Fruit fly (Drosophila melanogaster) whole organism, embryonic: ENCODE data around the gene CG32187.
A peak's percentile ranks its signal among the peaks of the same experiment; 100 is the strongest.

Experiments used
- CG12155 ChIP-seq: fragments of 200-800 bp; sonication (Bioruptor generic); optimal IDR thresholded peaks from 3 replicates; lab custom pipeline; 2016; ENCODE audit warnings: missing biosample characterization, missing genetic modification characterization
- CG12659 ChIP-seq: fragments of 200-800 bp; sonication (Bioruptor generic); optimal IDR thresholded peaks from 3 replicates; lab custom pipeline; 2017; ENCODE audit warnings: mild to moderate bottlenecking, missing biosample characterization, missing genetic modification reagents, missing genetic modification characterization
- CG12769 ChIP-seq: fragments of 200-800 bp; sonication (Bioruptor generic); optimal IDR thresholded peaks from 2 replicates; lab custom pipeline; 2019; ENCODE audit warnings: missing biosample characterization, mild to moderate bottlenecking, missing genetic modification characterization, moderate library complexity
- CG13287 ChIP-seq: fragments of 200-800 bp; sonication (Bioruptor generic); IDR thresholded peaks from 2 replicates; pipeline ENCODE4 v1.3.6; 2022; ENCODE audit warnings: missing biosample characterization, missing genetic modification characterization; ENCODE audit not compliant: partially characterized antibody
- CG13424 ChIP-seq: fragments of 200-800 bp; sonication (Bioruptor generic); optimal IDR thresholded peaks from 2 replicates; lab custom pipeline; 2019; ENCODE audit warnings: missing biosample characterization, mild to moderate bottlenecking, missing genetic modification characterization, moderate library complexity
- CG13624 ChIP-seq: fragments of 200-800 bp; sonication (Bioruptor generic); optimal IDR thresholded peaks from 2 replicates; lab custom pipeline; 2016; ENCODE audit warnings: missing biosample characterization, missing genetic modification characterization
- CG14014 ChIP-seq: fragments of 200-800 bp; sonication (Bioruptor generic); IDR thresholded peaks from 2 replicates; pipeline ENCODE4 v1.3.6; 2022; ENCODE audit warnings: missing biosample characterization, missing genetic modification characterization
- CG1602 ChIP-seq: fragments of 200-800 bp; sonication (Bioruptor generic); optimal IDR thresholded peaks from 3 replicates; lab custom pipeline; 2016; ENCODE audit warnings: missing biosample characterization, missing genetic modification characterization
- CG1647 ChIP-seq: fragments of 200-800 bp; sonication (Bioruptor generic); optimal IDR thresholded peaks from 3 replicates; lab custom pipeline; 2016; ENCODE audit warnings: missing biosample characterization, missing genetic modification characterization
- CG17186 ChIP-seq: fragments of 200-800 bp; sonication (Bioruptor generic); optimal IDR thresholded peaks from 3 replicates; lab custom pipeline; 2017; ENCODE audit warnings: missing biosample characterization, missing genetic modification reagents, missing genetic modification characterization
- CG17359 ChIP-seq: fragments of 200-800 bp; sonication (Bioruptor generic); optimal IDR thresholded peaks from 3 replicates; lab custom pipeline; 2018; ENCODE audit warnings: missing biosample characterization, mild to moderate bottlenecking, missing genetic modification characterization, moderate library complexity
- CG2120 ChIP-seq: fragments of 200-800 bp; sonication (Bioruptor generic); optimal IDR thresholded peaks from 3 replicates; lab custom pipeline; 2016; ENCODE audit warnings: missing biosample characterization, missing genetic modification characterization
- CG2678 ChIP-seq: fragments of 200-800 bp; sonication (Bioruptor generic); optimal IDR thresholded peaks from 3 replicates; lab custom pipeline; 2019; ENCODE audit warnings: missing biosample characterization, mild to moderate bottlenecking, missing genetic modification characterization, moderate library complexity
- CG30431 ChIP-seq: fragments of 200-800 bp; sonication (Bioruptor generic); optimal IDR thresholded peaks from 2 replicates; lab custom pipeline; 2017; ENCODE audit warnings: missing biosample characterization, missing genetic modification characterization
- CG32532 ChIP-seq: fragments of 200-800 bp; sonication (Bioruptor generic); IDR thresholded peaks from 2 replicates; pipeline ENCODE4 v1.3.6; 2022; ENCODE audit warnings: missing biosample characterization, missing genetic modification characterization
- CG32767 ChIP-seq: fragments of 200-800 bp; sonication (Bioruptor generic); IDR thresholded peaks from 2 replicates; pipeline ENCODE4 v1.3.6; 2022; ENCODE audit warnings: missing biosample characterization, missing genetic modification characterization
- CG34376 ChIP-seq: fragments of 200-800 bp; sonication (Bioruptor generic); optimal IDR thresholded peaks from 2 replicates; lab custom pipeline; 2018; ENCODE audit warnings: missing biosample characterization, mild to moderate bottlenecking, missing genetic modification characterization
- CG42726 ChIP-seq: fragments of 200-800 bp; sonication (Bioruptor generic); IDR thresholded peaks from 2 replicates; pipeline ENCODE4 v1.3.6; 2022; ENCODE audit warnings: missing biosample characterization, missing genetic modification characterization; ENCODE audit not compliant: partially characterized antibody
- CG6791 ChIP-seq: fragments of 200-800 bp; sonication (Bioruptor generic); IDR thresholded peaks from 3 replicates; pipeline ENCODE4 v1.3.6; 2022; ENCODE audit warnings: missing biosample characterization, missing genetic modification characterization; ENCODE audit not compliant: partially characterized antibody
- CHES-1-like ChIP-seq: fragments of 200-800 bp; sonication (Bioruptor generic); optimal IDR thresholded peaks from 2 replicates; lab custom pipeline; 2016; ENCODE audit warnings: missing biosample characterization, missing genetic modification characterization
- CoRest ChIP-seq: fragments of 200-800 bp; sonication (Bioruptor generic); optimal IDR thresholded peaks from 3 replicates; lab custom pipeline; 2018; ENCODE audit warnings: missing biosample characterization, mild to moderate bottlenecking, missing genetic modification characterization, moderate library complexity
- CrebB ChIP-seq: fragments of 200-800 bp; sonication (Bioruptor generic); optimal IDR thresholded peaks from 3 replicates; lab custom pipeline; 2018; ENCODE audit warnings: missing biosample characterization, mild to moderate bottlenecking, missing genetic modification characterization
- Deaf1 ChIP-seq: fragments of 200-800 bp; optimal IDR thresholded peaks from 3 replicates; lab custom pipeline; 2019; ENCODE audit warnings: missing biosample characterization, mild to moderate bottlenecking, missing genetic modification characterization, moderate library complexity
- Fer2 ChIP-seq: fragments of 200-800 bp; sonication (Bioruptor generic); optimal IDR thresholded peaks from 2 replicates; lab custom pipeline; 2018; ENCODE audit warnings: missing biosample characterization, mild to moderate bottlenecking, missing genetic modification characterization, moderate library complexity
- HmgZ ChIP-seq: fragments of 200-800 bp; sonication (Bioruptor generic); optimal IDR thresholded peaks from 2 replicates; lab custom pipeline; 2018; ENCODE audit warnings: missing biosample characterization, mild to moderate bottlenecking, missing genetic modification characterization
- Hr51 ChIP-seq, 2 experiments: fragments of 200-800 bp; sonication (Bioruptor generic); optimal IDR thresholded peaks; 2 replicates in 1 of 2; 3 replicates in 1 of 2; lab custom pipeline; 2016 to 2018; ENCODE audit warnings: missing biosample characterization in 2 of 2, missing genetic modification characterization in 2 of 2, mild to moderate bottlenecking in 1 of 2, moderate library complexity in 1 of 2
- MESR4 ChIP-seq: fragments of 200-800 bp; sonication (Bioruptor generic); optimal IDR thresholded peaks from 2 replicates; lab custom pipeline; 2018; ENCODE audit warnings: missing biosample characterization, mild to moderate bottlenecking, missing genetic modification characterization, moderate library complexity
- MTF-1 ChIP-seq: fragments of 200-800 bp; sonication (Bioruptor generic); optimal IDR thresholded peaks from 2 replicates; lab custom pipeline; 2018; ENCODE audit warnings: missing biosample characterization, mild to moderate bottlenecking, missing genetic modification characterization, borderline replicate concordance
- Myb ChIP-seq: fragments of 200-800 bp; sonication (Bioruptor generic); optimal IDR thresholded peaks from 2 replicates; lab custom pipeline; 2016; ENCODE audit warnings: missing biosample characterization, missing genetic modification characterization
- Pdp1 ChIP-seq, 2 experiments: fragments of 200-800 bp; sonication (Bioruptor generic); optimal IDR thresholded peaks; 3 replicates each; lab custom pipeline; 2016; ENCODE audit warnings: missing biosample characterization in 2 of 2, missing genetic modification characterization in 2 of 2, mild to moderate bottlenecking in 1 of 2, moderate library complexity in 1 of 2
- Sox100B ChIP-seq: fragments of 200-800 bp; sonication (Bioruptor generic); optimal IDR thresholded peaks from 3 replicates; lab custom pipeline; 2018; ENCODE audit warnings: missing biosample characterization, mild to moderate bottlenecking, missing genetic modification characterization
- Xbp1 ChIP-seq: fragments of 200-800 bp; sonication (Bioruptor generic); optimal IDR thresholded peaks from 3 replicates; lab custom pipeline; 2016; ENCODE audit warnings: missing biosample characterization, mild to moderate bottlenecking, missing genetic modification characterization
- bcd ChIP-seq: fragments of 200-800 bp; sonication (Bioruptor generic); optimal IDR thresholded peaks from 2 replicates; lab custom pipeline; 2017; ENCODE audit warnings: missing biosample characterization, mild to moderate bottlenecking, missing genetic modification characterization
- crp ChIP-seq, 2 experiments: fragments of 200-800 bp; sonication (Bioruptor generic); optimal IDR thresholded peaks; 2 replicates in 1 of 2; 3 replicates in 1 of 2; lab custom pipeline; 2017; ENCODE audit warnings: missing biosample characterization in 2 of 2, missing genetic modification characterization in 2 of 2, mild to moderate bottlenecking in 1 of 2, moderate library complexity in 1 of 2
- dpn ChIP-seq, 2 experiments: fragments of 200-800 bp; sonication (Bioruptor generic); optimal IDR thresholded peaks; 3 replicates each; lab custom pipeline; 2016; ENCODE audit warnings: missing biosample characterization in 2 of 2, missing genetic modification characterization in 2 of 2
- exex ChIP-seq: fragments of 200-800 bp; sonication (Bioruptor generic); optimal IDR thresholded peaks from 4 replicates; lab custom pipeline; 2018; ENCODE audit warnings: missing biosample characterization, mild to moderate bottlenecking, missing genetic modification characterization, moderate library complexity
- lab ChIP-seq: fragments of 200-800 bp; sonication (Bioruptor generic); optimal IDR thresholded peaks from 3 replicates; lab custom pipeline; 2017; ENCODE audit warnings: missing biosample characterization, missing genetic modification characterization, mild to moderate bottlenecking, moderate library complexity, missing genetic modification reagents
- lilli ChIP-seq: fragments of 200-800 bp; sonication (Bioruptor generic); optimal IDR thresholded peaks from 3 replicates; lab custom pipeline; 2016; ENCODE audit warnings: missing biosample characterization, missing genetic modification characterization
- lmd ChIP-seq: fragments of 200-800 bp; sonication (Bioruptor generic); IDR thresholded peaks from 2 replicates; pipeline ENCODE4 v1.3.6; 2022; ENCODE audit warnings: missing biosample characterization, missing genetic modification characterization
- mam ChIP-seq: fragments of 200-800 bp; sonication (Bioruptor generic); optimal IDR thresholded peaks from 3 replicates; lab custom pipeline; 2016; ENCODE audit warnings: missing biosample characterization, missing genetic modification characterization
- ranshi ChIP-seq: fragments of 200-800 bp; sonication (Bioruptor generic); IDR thresholded peaks from 2 replicates; pipeline ENCODE4 v1.3.6; 2022; ENCODE audit warnings: missing biosample characterization, missing genetic modification characterization
- row ChIP-seq: fragments of 200-800 bp; sonication (Bioruptor generic); IDR thresholded peaks from 3 replicates; pipeline ENCODE4 v1.3.6; 2022; ENCODE audit warnings: missing biosample characterization, missing genetic modification characterization
- scrt ChIP-seq: fragments of 200-800 bp; sonication (Bioruptor generic); optimal IDR thresholded peaks from 2 replicates; lab custom pipeline; 2018; ENCODE audit warnings: missing biosample characterization, mild to moderate bottlenecking, missing genetic modification characterization, moderate library complexity
- sd ChIP-seq: fragments of 200-800 bp; sonication (Bioruptor generic); optimal IDR thresholded peaks from 3 replicates; lab custom pipeline; 2018; ENCODE audit warnings: missing biosample characterization, mild to moderate bottlenecking, missing genetic modification characterization, moderate library complexity
- sens ChIP-seq: fragments of 200-800 bp; sonication (Bioruptor generic); peaks from one replicate; lab custom pipeline; 2016; ENCODE audit warnings: missing biosample characterization, missing genetic modification characterization
- sug ChIP-seq: fragments of 200-800 bp; optimal IDR thresholded peaks from 2 replicates; lab custom pipeline; 2019; ENCODE audit warnings: missing biosample characterization, mild to moderate bottlenecking, missing genetic modification characterization, moderate library complexity
- zen2 ChIP-seq: fragments of 200-800 bp; sonication (Bioruptor generic); IDR thresholded peaks from 3 replicates; pipeline ENCODE4 v1.3.6; 2022; ENCODE audit warnings: missing biosample characterization, missing genetic modification characterization; ENCODE audit not compliant: partially characterized antibody

The CG32187 gene

dm6 chr3L:17842892-17843703 lies 36.9 kb upstream of the CG32187 start, which contains the start of gene CG5567 (continued):
- TF ChIP-seq MESR4 (GFP tag; lab: Kevin White, UChicago) (peak; percentile 74), CG13624 (GFP tag; lab: Kevin White, UChicago) (peak; percentile 56), exex (tag; lab: Kevin White, UChicago) (peak; percentile 52), dpn (GFP tag; optimal IDR thresholded peaks at IDR 0.05; lab: Kevin White, UChicago) (peak in 1 of 2 experiments; percentile 21), CG2120 (peak; percentile 58), CG1647 (GFP tag; lab: Kevin White, UChicago) (no peak), CG12155 (GFP tag; lab: Kevin White, UChicago) (peak; percentile 14), CG30431 (GFP tag; lab: Kevin White, UChicago) (no peak), row (GFP tag; lab: Robert Waterston, UW) (peak; percentile 87), CG32532 (GFP tag; lab: Robert Waterston, UW) (peak; percentile 34; the same call in 1 of the 2 replicates), Pdp1 (GFP tag; optimal IDR thresholded peaks at IDR 0.05; lab: Kevin White, UChicago) (peak in 1 of 2 experiments; percentile 93), ranshi (GFP tag; lab: Robert Waterston, UW) (peak; percentile 38; the same call in 1 of the 2 replicates), CG32767 (GFP tag; lab: Robert Waterston, UW) (peak; percentile 61; the same call in 1 of the 2 replicates), Sox100B (no peak), Fer2 (no peak), CG34376 (peak; percentile 47), CG17186 (GFP tag; lab: Kevin White, UChicago) (no peak), sug (tag; lab: Kevin White, UChicago) (peak; percentile 36), lmd (GFP tag; lab: Robert Waterston, UW) (peak; percentile 17; the same call in 1 of the 2 replicates), sens (GFP tag; lab: Kevin White, UChicago) (peak; percentile 82), CG1602 (GFP tag; lab: Kevin White, UChicago) (no peak), Myb (GFP tag; lab: Kevin White, UChicago) (no peak), CG12769 (tag; lab: Kevin White, UChicago) (peak; percentile 17), HmgZ (tag; lab: Kevin White, UChicago) (peak; percentile 22), CG12659 (GFP tag; lab: Kevin White, UChicago) (peak; percentile 20), Xbp1 (GFP tag; lab: Kevin White, UChicago) (peak; percentile 2), MTF-1 (no peak), CG42726 (no peak), zen2 (GFP tag; lab: Robert Waterston, UW) (no peak), Deaf1 (tag; lab: Kevin White, UChicago) (peak; percentile 54), CrebB (peak; percentile 12), crp (GFP tag; optimal IDR thresholded peaks at IDR 0.05; lab: Kevin White, UChicago) (peak in 1 of 2 experiments; percentile 77), CG2678 (tag; lab: Kevin White, UChicago) (peak; percentile 32), CHES-1-like (GFP tag; lab: Kevin White, UChicago) (peak; percentile 41), CG17359 (tag; lab: Kevin White, UChicago) (peak; percentile 9), CG6791 (peak; percentile 33; the same call in 1 of the 3 replicates), Hr51 (GFP tag; optimal IDR thresholded peaks at IDR 0.05; lab: Kevin White, UChicago) (peak in 1 of 2 experiments; percentile 10), scrt (peak; percentile 85), lab (GFP tag; lab: Kevin White, UChicago) (peak; percentile 42), lilli (GFP tag; lab: Kevin White, UChicago) (peak; percentile 54), sd (peak; percentile 75), CG14014 (GFP tag; lab: Robert Waterston, UW) (0 out of 2 replicates have a peak, but pooled peaks have one; percentile 20), CoRest (tag; lab: Kevin White, UChicago) (peak; percentile 14), mam (peak; percentile 30), CG13287 (GFP tag; lab: Robert Waterston, UW) (peak; percentile 26; the same call in 1 of the 2 replicates), CG13424 (tag; lab: Kevin White, UChicago) (peak; percentile 15), bcd (peak; percentile 2)
